Fruit fly (Drosophila melanogaster): ENCODE results near the gene CG31676.

CG31676 gene

DNA sequence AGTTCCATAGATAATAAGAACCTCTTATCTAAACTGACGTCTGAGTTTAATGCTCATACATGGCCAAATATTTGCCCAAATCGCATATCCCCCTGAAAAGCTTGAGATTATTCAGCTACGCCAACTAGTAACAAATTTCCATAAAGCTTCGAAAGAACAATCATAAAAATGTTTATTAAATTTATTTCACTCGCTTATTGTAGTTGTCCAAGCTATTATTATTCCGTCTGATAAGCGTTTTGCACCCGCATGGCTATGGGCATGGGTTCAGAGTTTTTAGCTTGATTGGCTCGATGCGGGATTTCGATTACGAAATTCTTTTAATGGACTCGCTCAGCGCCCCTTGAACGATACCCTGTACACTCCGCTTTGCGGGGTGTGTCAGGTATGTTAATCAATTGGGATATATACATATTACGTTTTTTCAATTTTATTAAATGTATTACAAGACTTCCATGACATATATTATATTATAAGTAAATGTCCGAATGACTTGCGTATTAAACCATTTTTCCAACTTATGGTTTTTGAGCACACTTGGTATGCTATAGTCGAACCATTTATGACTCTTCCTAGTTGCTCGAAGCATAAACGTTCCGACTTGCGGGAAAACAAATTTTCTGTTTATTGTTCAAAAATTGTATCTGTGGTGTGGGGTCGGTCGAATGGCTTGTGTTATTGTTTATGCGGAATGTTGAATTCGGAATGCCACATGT is 34.8 kb upstream of the CG31676 start (continued):
- TF ChIP-seq CG13424 (tag; optimal IDR thresholded peaks at IDR 0.05): peak; percentile 95
- peak; percentile 81 for TF ChIP-seq E2f2 (GFP tag; IDR thresholded peaks at IDR 0.05)
- peak; percentile 91 for TF ChIP-seq CG11085 (GFP tag; IDR thresholded peaks at IDR 0.05)
- peak; percentile 96 for TF ChIP-seq CG6689 (GFP tag; IDR thresholded peaks at IDR 0.05)
- peak; percentile 92 for TF ChIP-seq abd-A (tag; optimal IDR thresholded peaks at IDR 0.05)
- TF ChIP-seq CG11723 (GFP tag; optimal IDR thresholded peaks at IDR 0.05): peak; percentile 91
- peak; percentile 79 for TF ChIP-seq Lhr (GFP tag; optimal IDR thresholded peaks at IDR 0.05)
- peak; percentile 87 for TF ChIP-seq CG18011 (GFP tag; optimal IDR thresholded peaks at IDR 0.05)
- TF ChIP-seq ATbp (GFP tag; optimal IDR thresholded peaks at IDR 0.05): peak; percentile 93
- peak; percentile 96 for TF ChIP-seq CG10209 (GFP tag; optimal IDR thresholded peaks at IDR 0.05)
- peak; percentile 90 for TF ChIP-seq danr (GFP tag; IDR thresholded peaks at IDR 0.05)
- TF ChIP-seq schlank (tag; optimal IDR thresholded peaks at IDR 0.05): peak; percentile 85
- peak; percentile 90 for TF ChIP-seq jing (GFP tag; optimal IDR thresholded peaks at IDR 0.05)
- TF ChIP-seq YL-1 (GFP tag; optimal IDR thresholded peaks at IDR 0.05): peak; percentile 62
- TF ChIP-seq HLHmδ (GFP tag; optimal IDR thresholded peaks at IDR 0.05): no peak
- TF ChIP-seq lilli (GFP tag; optimal IDR thresholded peaks at IDR 0.05): peak; percentile 95
- TF ChIP-seq CG6175 (GFP tag; IDR thresholded peaks at IDR 0.05): peak; percentile 86
- TF ChIP-seq HmgZ (tag; optimal IDR thresholded peaks at IDR 0.05): peak; percentile 97
- TF ChIP-seq ci (GFP tag; IDR thresholded peaks at IDR 0.05): peak; percentile 96
- peak; percentile 87 for TF ChIP-seq CG10462 (GFP tag; optimal IDR thresholded peaks at IDR 0.05)
- no peak for TF ChIP-seq btn (GFP tag; optimal IDR thresholded peaks at IDR 0.05)
- TF ChIP-seq CG4707 (GFP tag; optimal IDR thresholded peaks at IDR 0.05): peak; percentile 79
- TF ChIP-seq Ets65A (GFP tag): peak; percentile 96
- peak; percentile 93 for TF ChIP-seq ase (GFP tag; IDR thresholded peaks at IDR 0.05)
- peak; percentile 68 for TF ChIP-seq CG7928 (GFP tag; optimal IDR thresholded peaks at IDR 0.05)
- TF ChIP-seq CG15479 (GFP tag; optimal IDR thresholded peaks at IDR 0.05): no peak
- peak; percentile 86 for TF ChIP-seq trem (tag; optimal IDR thresholded peaks at IDR 0.05)
- TF ChIP-seq Opbp (GFP tag; IDR thresholded peaks at IDR 0.05; ENCODE audit: partially characterized antibody): no peak
- peak; percentile 71 for TF ChIP-seq dati (GFP tag; IDR thresholded peaks at IDR 0.05)
- TF ChIP-seq phol (tag; optimal IDR thresholded peaks at IDR 0.05): peak; percentile 95
- TF ChIP-seq exex (tag; optimal IDR thresholded peaks at IDR 0.05): peak; percentile 91
- TF ChIP-seq vvl (GFP tag; IDR thresholded peaks at IDR 0.05): peak; percentile 98
- TF ChIP-seq HHEX (GFP tag; optimal IDR thresholded peaks at IDR 0.05): peak; percentile 96
- TF ChIP-seq sima (GFP tag; optimal IDR thresholded peaks at IDR 0.05): peak; percentile 48
- peak; percentile 96 for TF ChIP-seq CG14014 (GFP tag; IDR thresholded peaks at IDR 0.05)
- TF ChIP-seq Hey (tag; optimal IDR thresholded peaks at IDR 0.05): peak; percentile 63
- peak; percentile 96 for TF ChIP-seq run (tag; optimal IDR thresholded peaks at IDR 0.05)
- TF ChIP-seq cwo (GFP tag; optimal IDR thresholded peaks at IDR 0.05): peak; percentile 95
- peak; percentile 96 for TF ChIP-seq CG17361 (GFP tag; IDR thresholded peaks at IDR 0.05)
- peak; percentile 78 for TF ChIP-seq NC2β (GFP tag; optimal IDR thresholded peaks at IDR 0.05)
- TF ChIP-seq CG15514 (GFP tag; optimal IDR thresholded peaks at IDR 0.05): peak; percentile 92
- peak; percentile 76 for TF ChIP-seq maf-S (GFP tag; optimal IDR thresholded peaks at IDR 0.05)
- peak; percentile 83 for TF ChIP-seq gcm2 (GFP tag; optimal IDR thresholded peaks at IDR 0.05)
- peak; percentile 97 for TF ChIP-seq CG12769 (tag; optimal IDR thresholded peaks at IDR 0.05)
- peak; percentile 95 for TF ChIP-seq Med (GFP tag)
- no peak for TF ChIP-seq pita (GFP tag; optimal IDR thresholded peaks at IDR 0.05)
- TF ChIP-seq CG8765 (GFP tag; IDR thresholded peaks at IDR 0.05): peak; percentile 75
- TF ChIP-seq CG9797 (GFP tag; optimal IDR thresholded peaks at IDR 0.05): peak; percentile 35
- peak; percentile 52 for TF ChIP-seq CG10565 (GFP tag; optimal IDR thresholded peaks at IDR 0.05)

Measured in whole organism, embryonic.